Worm (Caenorhabditis elegans) whole organism, late embryonic: ENCODE results near the gene Y54G2A.48.

Source experiments
- ama-1 ChIP-seq: fragments of 150-350 bp; optimal IDR thresholded peaks from 2 replicates; lab custom pipeline; 2014
- dmd-4 ChIP-seq: sonication (generic microtip); optimal IDR thresholded peaks from 2 replicates; lab custom pipeline; 2016; ENCODE audit warnings: borderline replicate concordance, missing genetic modification characterization, missing compliant biosample characterization
- elt-4 ChIP-seq: sonication (generic microtip); optimal IDR thresholded peaks from 2 replicates; lab custom pipeline; 2016; ENCODE audit warnings: missing genetic modification characterization, missing compliant biosample characterization
- hlh-6 ChIP-seq: sonication (generic microtip); optimal IDR thresholded peaks from 2 replicates; lab custom pipeline; 2016; ENCODE audit warnings: missing genotype, missing genetic modification characterization, missing compliant biosample characterization
- unc-3 ChIP-seq, 2 experiments: fragments of 200-800 bp in 1 of 2; sonication (Bioruptor generic) in 1 of 2; sonication (generic microtip) in 1 of 2; conservative IDR thresholded peaks in 1 of 2; optimal IDR thresholded peaks in 1 of 2; 2 replicates each; pipeline versions ENCODE4 v1.3.6 to Lab custom; 2016 to 2022; ENCODE audit warnings: missing compliant biosample characterization in 2 of 2, missing genetic modification characterization in 2 of 2, missing genetic modification reagents in 1 of 2

DNA sequence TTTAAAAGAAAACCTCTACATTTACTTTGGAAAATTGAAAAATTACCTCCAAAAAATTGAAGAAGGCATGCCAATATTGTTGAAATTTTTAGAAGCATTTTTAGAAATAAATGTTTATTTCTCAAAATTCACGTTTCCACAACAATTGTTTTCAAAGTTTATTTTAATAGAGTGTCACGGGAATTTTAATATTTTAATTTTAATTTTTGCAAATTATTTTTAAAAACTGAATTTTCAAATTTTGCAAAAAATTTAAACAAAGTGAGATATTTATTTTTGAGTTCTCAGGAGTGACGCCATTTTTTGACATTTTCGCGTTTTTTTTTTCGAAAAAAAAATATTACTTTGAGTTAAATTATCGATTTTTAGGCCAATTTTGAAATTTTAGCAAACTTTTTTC is 20.7 kb upstream of the Y54G2A.48 start, which contains the start of gene Y54G2A.49:
- TF ChIP-seq ama-1 (lab: Kevin White, UChicago) (no peak), unc-3 (GFP tag; conservative IDR thresholded peaks at IDR 0.05; lab: Robert Waterston, UW) (no peak), unc-3 (tag; optimal IDR thresholded peaks at IDR 0.05; lab: Kevin White, UChicago) (no peak), dmd-4 (no peak), hlh-6 (no peak), elt-4 (tag; lab: Kevin White, UChicago) (no peak)
